Fruit fly (Drosophila melanogaster) S2 (cell line): ENCODE measurements around the gene CG10839.

Experiments
- CG8478 ChIP-seq: fragments of >200 bp; optimal IDR thresholded peaks from 2 replicates; lab custom pipeline; 2018
- CTCF ChIP-seq, 2 experiments: fragments of >200 bp; optimal IDR thresholded peaks; 2 replicates each; lab custom pipeline; 2018

dm6 chr2L:16026693-16027092 lies 47.4 kb downstream of the CG10839 start:
- TF ChIP-seq CG8478, result no peak
- peak; percentile 17 to 59 for TF ChIP-seq CTCF (optimal IDR thresholded peaks at IDR 0.05; lab: Kevin White, UChicago)
